Fruit fly (Drosophila melanogaster) whole organism, embryonic: ENCODE measurements around the gene CG4576.

Experiments used
- Ada2b ChIP-seq: fragments of 200-800 bp; sonication (Bioruptor generic); IDR thresholded peaks from 2 replicates; pipeline ENCODE4 v1.3.6; 2022; ENCODE audit warnings: missing biosample characterization, missing genetic modification characterization
- CG2202 ChIP-seq: fragments of 200-800 bp; sonication (Bioruptor generic); optimal IDR thresholded peaks from 2 replicates; lab custom pipeline; 2018; ENCODE audit warnings: missing biosample characterization, mild to moderate bottlenecking, missing genetic modification characterization
- CG3847 ChIP-seq: fragments of 200-800 bp; sonication (Bioruptor generic); IDR thresholded peaks from 2 replicates; pipeline ENCODE4 v1.3.6; 2022; ENCODE audit warnings: missing biosample characterization, missing genetic modification characterization
- CTCF ChIP-seq: fragments of 200-800 bp; sonication (Bioruptor generic); optimal IDR thresholded peaks from 2 replicates; lab custom pipeline; 2017; ENCODE audit warnings: missing biosample characterization, mild to moderate bottlenecking, missing genetic modification characterization, moderate library complexity
- HLH3B ChIP-seq: fragments of 200-800 bp; sonication (Bioruptor generic); IDR thresholded peaks from 2 replicates; pipeline ENCODE4 v1.3.6; 2022; ENCODE audit warnings: missing biosample characterization, missing genetic modification characterization
- Jarid2 ChIP-seq: fragments of 200-800 bp; sonication (Bioruptor generic); optimal IDR thresholded peaks from 3 replicates; lab custom pipeline; 2017; ENCODE audit warnings: mild to moderate bottlenecking, missing biosample characterization, missing genetic modification reagents, missing genetic modification characterization
- MTF-1 ChIP-seq: fragments of 200-800 bp; sonication (Bioruptor generic); optimal IDR thresholded peaks from 2 replicates; lab custom pipeline; 2018; ENCODE audit warnings: missing biosample characterization, mild to moderate bottlenecking, missing genetic modification characterization, borderline replicate concordance
- luna ChIP-seq: fragments of 200-800 bp; sonication (Bioruptor generic); optimal IDR thresholded peaks from 2 replicates; lab custom pipeline; 2016; ENCODE audit warnings: missing biosample characterization, missing genetic modification characterization

- TF ChIP-seq CTCF (GFP tag; lab: Kevin White, UChicago) (no peak), MTF-1 (GFP tag; lab: Kevin White, UChicago) (no peak), Jarid2 (GFP tag; lab: Kevin White, UChicago) (no peak), HLH3B (GFP tag; lab: Robert Waterston, UW) (no peak), Ada2b (GFP tag; lab: Robert Waterston, UW) (no peak), luna (GFP tag; lab: Kevin White, UChicago) (no peak), CG2202 (no peak), CG3847 (GFP tag; lab: Robert Waterston, UW) (no peak)
These were observed 9.0 kb downstream of the CG4576 start, which contains the start of the genes CG43317 and Arpc3A for dm6 chr3R:15834375-15835031.
